Worm (Caenorhabditis elegans): Measurements from ENCODE around the gene T23F2.2.

ce11 chrX:5447941-5448340 is 57.1 kb downstream of the T23F2.2 start, which contains the start of gene C25F6.8:
- no peak for TF ChIP-seq T23F11.4 (GFP tag; optimal IDR thresholded peaks at IDR 0.05)
- TF ChIP-seq pha-4 (tag; optimal IDR thresholded peaks at IDR 0.05), result no peak
- TF ChIP-seq F13H6.1 (tag; optimal IDR thresholded peaks at IDR 0.05), result no peak
- TF ChIP-seq hlh-30 (tag; optimal IDR thresholded peaks at IDR 0.05; ENCODE audit: insufficient read depth), result no peak
- no peak for TF ChIP-seq npax-4 (tag; optimal IDR thresholded peaks at IDR 0.05)
- no peak for TF ChIP-seq ceh-18 (tag; optimal IDR thresholded peaks at IDR 0.05)
- no peak for TF ChIP-seq ceh-14 (tag; optimal IDR thresholded peaks at IDR 0.05)
- TF ChIP-seq eyg-1 (tag; optimal IDR thresholded peaks at IDR 0.05), result no peak
- TF ChIP-seq pqm-1 (tag; optimal IDR thresholded peaks at IDR 0.05), result no peak
- no peak for TF ChIP-seq tbx-2 (tag; optimal IDR thresholded peaks at IDR 0.05)
- TF ChIP-seq ama-1 (optimal IDR thresholded peaks at IDR 0.05), result no peak
- TF ChIP-seq elt-2 (tag; optimal IDR thresholded peaks at IDR 0.05), result no peak
- TF ChIP-seq ceh-31 (tag; optimal IDR thresholded peaks at IDR 0.05), result no peak

Data from whole organism, late embryonic.